Worm (Caenorhabditis elegans): ENCODE measurements around the gene zmp-5.

- TF ChIP-seq elt-1 (tag; optimal IDR thresholded peaks at IDR 0.05) (no peak), snpc-4 (tag; optimal IDR thresholded peaks at IDR 0.05) (no peak), lsy-2 (tag; optimal IDR thresholded peaks at IDR 0.05) (no peak), ZK546.5 (tag; optimal IDR thresholded peaks at IDR 0.05) (no peak), fos-1 (tag; optimal IDR thresholded peaks at IDR 0.05) (no peak), lin-13 (GFP tag; optimal IDR thresholded peaks at IDR 0.05) (no peak), ztf-11 (tag; optimal IDR thresholded peaks at IDR 0.05) (no peak), blmp-1 (tag; optimal IDR thresholded peaks at IDR 0.05; ENCODE audit: insufficient read depth) (no peak), skn-1 (tag; optimal IDR thresholded peaks at IDR 0.05) (no peak)
Observed at ce11 chrX:12637978-12638377, 8.9 kb upstream of the zmp-5 start.

Data from whole organism, L2 larva.